Worm (Caenorhabditis elegans) whole organism, L1 larva: ENCODE results near the gene mcm-2.

Experiments used
- aly-2 ChIP-seq: fragments of 150-350 bp; optimal IDR thresholded peaks from 2 replicates; lab custom pipeline; 2014; ENCODE audit warnings: missing biosample characterization, missing genetic modification characterization
- ama-1 ChIP-seq: fragments of 150-350 bp; optimal IDR thresholded peaks from 2 replicates; lab custom pipeline; 2014
- blmp-1 ChIP-seq: fragments of 150-350 bp; optimal IDR thresholded peaks from 2 replicates; lab custom pipeline; 2014; ENCODE audit warnings: missing biosample characterization, missing genetic modification characterization
- ceh-63 ChIP-seq: fragments of 200-800 bp; sonication (Bioruptor generic); optimal IDR thresholded peaks from 2 replicates; lab custom pipeline; 2018; ENCODE audit warnings: mild to moderate bottlenecking, missing genetic modification characterization, missing compliant biosample characterization
- ceh-90 ChIP-seq: sonication (generic microtip); optimal IDR thresholded peaks from 2 replicates; lab custom pipeline; 2016; ENCODE audit warnings: missing genetic modification characterization, missing compliant biosample characterization
- ces-1 ChIP-seq: fragments of 150-350 bp; optimal IDR thresholded peaks from 2 replicates; lab custom pipeline; 2014; ENCODE audit warnings: missing biosample characterization, missing genetic modification reagents, missing genetic modification characterization
- dpl-1 ChIP-seq, 3 experiments: fragments of 150-350 bp in 2 of 3; sonication (generic microtip) in 1 of 3; optimal IDR thresholded peaks; 2 replicates each; lab custom pipeline; 2014 to 2017; ENCODE audit warnings: missing biosample characterization in 3 of 3, missing genetic modification characterization in 3 of 3, missing genetic modification reagents in 3 of 3
- dsc-1 ChIP-seq: sonication (generic microtip); optimal IDR thresholded peaks from 2 replicates; lab custom pipeline; 2016; ENCODE audit warnings: mild to moderate bottlenecking, missing genetic modification characterization, missing compliant biosample characterization
- efl-1 ChIP-seq, 4 experiments: fragments of 150-350 bp; optimal IDR thresholded peaks in 3 of 4; peaks in 1 of 4; 1 replicate in 1 of 4; 2 replicates in 3 of 4; lab custom pipeline; 2014; ENCODE audit warnings: missing biosample characterization in 2 of 4, missing genetic modification characterization in 2 of 4, missing genetic modification reagents in 2 of 4
- egl-13 ChIP-seq: sonication (generic microtip); optimal IDR thresholded peaks from 2 replicates; lab custom pipeline; 2016; ENCODE audit warnings: missing genotype, missing genetic modification reagents, missing genetic modification characterization, missing compliant biosample characterization
- fkh-4 ChIP-seq: sonication (generic microtip); optimal IDR thresholded peaks from 2 replicates; lab custom pipeline; 2016; ENCODE audit warnings: missing compliant biosample characterization, missing genetic modification characterization, borderline replicate concordance
- fos-1 ChIP-seq: fragments of 150-350 bp; optimal IDR thresholded peaks from 2 replicates; lab custom pipeline; 2014; ENCODE audit warnings: missing biosample characterization, missing genetic modification characterization
- hlh-17 ChIP-seq: fragments of 200-800 bp; sonication (Bioruptor generic); optimal IDR thresholded peaks from 2 replicates; lab custom pipeline; 2018; ENCODE audit warnings: missing genetic modification characterization, mild to moderate bottlenecking, missing compliant biosample characterization, moderate library complexity, borderline replicate concordance
- hlh-4 ChIP-seq: sonication (generic microtip); optimal IDR thresholded peaks from 2 replicates; lab custom pipeline; 2016; ENCODE audit warnings: mild to moderate bottlenecking, missing genetic modification characterization, missing compliant biosample characterization
- hpl-2 ChIP-seq: fragments of 150-350 bp; optimal IDR thresholded peaks from 2 replicates; lab custom pipeline; 2014; ENCODE audit warnings: missing biosample characterization, missing genetic modification reagents, missing genetic modification characterization
- irx-1 ChIP-seq: sonication (generic microtip); optimal IDR thresholded peaks from 2 replicates; lab custom pipeline; 2016; ENCODE audit warnings: missing genetic modification characterization, missing compliant biosample characterization
- isw-1 ChIP-seq: fragments of 200-800 bp; sonication (Bioruptor generic); IDR thresholded peaks from 2 replicates; pipeline ENCODE4 v1.3.6; 2022; ENCODE audit warnings: missing genetic modification characterization, missing compliant biosample characterization
- jun-1 ChIP-seq: fragments of 150-350 bp; optimal IDR thresholded peaks from 2 replicates; lab custom pipeline; 2014; ENCODE audit warnings: missing biosample characterization, missing genetic modification reagents, missing genetic modification characterization
- lin-15B ChIP-seq: fragments of 150-350 bp; sonication (generic microtip); optimal IDR thresholded peaks from 3 replicates; lab custom pipeline; 2014; ENCODE audit warnings: missing biosample characterization, missing genetic modification characterization
- lin-39 ChIP-seq: fragments of 150-350 bp; optimal IDR thresholded peaks from 2 replicates; lab custom pipeline; 2014; ENCODE audit warnings: missing biosample characterization, missing genetic modification reagents, missing genetic modification characterization
- lsy-2 ChIP-seq, 2 experiments: fragments of 150-350 bp; optimal IDR thresholded peaks; 2 replicates each; lab custom pipeline; 2014; ENCODE audit warnings: missing biosample characterization in 2 of 2, missing genetic modification characterization in 2 of 2
- nhr-12 ChIP-seq: sonication (generic microtip); optimal IDR thresholded peaks from 2 replicates; lab custom pipeline; 2017; ENCODE audit warnings: missing biosample characterization, missing genetic modification characterization
- nhr-19 ChIP-seq: fragments of 200-800 bp; sonication (Bioruptor generic); conservative IDR thresholded peaks from 2 replicates; pipeline ENCODE4 v1.3.6; 2022; ENCODE audit warnings: missing genetic modification characterization, missing compliant biosample characterization
- nhr-237 ChIP-seq: fragments of 150-350 bp; optimal IDR thresholded peaks from 2 replicates; lab custom pipeline; 2014; ENCODE audit warnings: missing biosample characterization, missing genetic modification characterization
- nhr-28 ChIP-seq: fragments of 150-350 bp; optimal IDR thresholded peaks from 2 replicates; lab custom pipeline; 2014; ENCODE audit warnings: missing biosample characterization, missing genetic modification characterization
- nhr-71 ChIP-seq: sonication (generic microtip); optimal IDR thresholded peaks from 2 replicates; lab custom pipeline; 2016; ENCODE audit warnings: mild to moderate bottlenecking, missing genetic modification characterization, moderate library complexity, missing compliant biosample characterization
- nhr-90 ChIP-seq: sonication (generic microtip); optimal IDR thresholded peaks from 2 replicates; lab custom pipeline; 2016; ENCODE audit warnings: mild to moderate bottlenecking, missing genetic modification characterization, missing compliant biosample characterization; ENCODE audit not compliant: poor library complexity
- pqm-1 ChIP-seq: sonication (generic microtip); optimal IDR thresholded peaks from 3 replicates; lab custom pipeline; 2017; ENCODE audit warnings: missing biosample characterization, missing genetic modification characterization
- rnt-1 ChIP-seq: sonication (generic microtip); optimal IDR thresholded peaks from 2 replicates; lab custom pipeline; 2016; ENCODE audit warnings: mild to moderate bottlenecking, missing genetic modification characterization, moderate library complexity, missing compliant biosample characterization
- snu-23 ChIP-seq: sonication (generic microtip); optimal IDR thresholded peaks from 2 replicates; lab custom pipeline; 2016; ENCODE audit warnings: missing genetic modification characterization, missing compliant biosample characterization
- sox-4 ChIP-seq: sonication (generic microtip); optimal IDR thresholded peaks from 2 replicates; lab custom pipeline; 2016; ENCODE audit warnings: missing genetic modification characterization, missing compliant biosample characterization
- sptf-1 ChIP-seq: fragments of 150-350 bp; optimal IDR thresholded peaks from 2 replicates; lab custom pipeline; 2014; ENCODE audit warnings: missing biosample characterization, missing genetic modification characterization
- tbx-2 ChIP-seq: sonication (generic microtip); optimal IDR thresholded peaks from 2 replicates; lab custom pipeline; 2016; ENCODE audit warnings: missing genetic modification characterization, missing compliant biosample characterization
- tlp-1 ChIP-seq: fragments of 150-350 bp; optimal IDR thresholded peaks from 2 replicates; lab custom pipeline; 2014; ENCODE audit warnings: missing biosample characterization, missing genetic modification characterization
- unc-30 ChIP-seq: sonication (generic microtip); optimal IDR thresholded peaks from 2 replicates; lab custom pipeline; 2017; ENCODE audit warnings: missing biosample characterization, missing genetic modification characterization
- unc-62 ChIP-seq: fragments of 150-350 bp; optimal IDR thresholded peaks from 2 replicates; lab custom pipeline; 2014; ENCODE audit warnings: missing biosample characterization, missing genetic modification reagents, missing genetic modification characterization
- unc-86 ChIP-seq: sonication (generic microtip); optimal IDR thresholded peaks from 2 replicates; lab custom pipeline; 2016; ENCODE audit warnings: missing genetic modification characterization, missing compliant biosample characterization
- unc-98 ChIP-seq: fragments of 200-800 bp; sonication (Bioruptor generic); IDR thresholded peaks from 2 replicates; pipeline ENCODE4 v1.3.6; 2022; ENCODE audit warnings: missing genetic modification characterization, missing compliant biosample characterization
- xbp-1 ChIP-seq: sonication (generic microtip); optimal IDR thresholded peaks from 2 replicates; lab custom pipeline; 2016; ENCODE audit warnings: missing genetic modification characterization, missing compliant biosample characterization

Gene mcm-2

DNA sequence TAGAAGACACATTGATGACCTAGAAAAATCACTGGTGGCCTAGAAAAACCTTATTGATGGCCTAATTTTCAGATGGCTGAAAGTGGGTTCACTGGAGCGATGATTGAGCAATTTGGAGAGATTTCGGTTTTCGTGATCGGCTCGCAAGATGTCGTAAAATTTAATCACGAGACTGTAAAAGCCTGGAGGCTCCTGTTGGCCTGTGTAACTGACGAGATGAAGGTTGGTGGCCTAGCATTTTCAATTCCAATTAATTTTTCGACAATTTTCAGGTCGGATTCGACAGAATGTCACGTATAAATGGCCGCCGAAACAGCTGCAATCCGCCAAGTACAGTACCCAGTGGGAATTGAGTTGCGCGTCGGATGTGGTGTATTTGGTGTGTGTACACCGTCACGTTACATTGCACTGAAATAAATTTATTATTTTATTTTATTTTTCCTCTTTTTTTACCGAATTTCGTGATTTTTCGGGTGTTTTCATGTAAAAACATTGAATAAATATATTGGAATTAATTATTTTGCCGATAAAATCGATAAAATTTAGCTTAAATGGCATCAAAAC, 17.0 kb upstream of the mcm-2 start, which contains the start of gene Y17G7B.12 (continued):
- TF ChIP-seq fos-1 (tag; lab: Kevin White, UChicago) (no peak), tlp-1 (tag; lab: Kevin White, UChicago) (no peak), egl-13 (tag; lab: Kevin White, UChicago) (no peak), rnt-1 (tag; lab: Kevin White, UChicago) (no peak), irx-1 (tag; lab: Kevin White, UChicago) (no peak), snu-23 (GFP tag; lab: Kevin White, UChicago) (peak; percentile 5), isw-1 (no peak)

DNA sequence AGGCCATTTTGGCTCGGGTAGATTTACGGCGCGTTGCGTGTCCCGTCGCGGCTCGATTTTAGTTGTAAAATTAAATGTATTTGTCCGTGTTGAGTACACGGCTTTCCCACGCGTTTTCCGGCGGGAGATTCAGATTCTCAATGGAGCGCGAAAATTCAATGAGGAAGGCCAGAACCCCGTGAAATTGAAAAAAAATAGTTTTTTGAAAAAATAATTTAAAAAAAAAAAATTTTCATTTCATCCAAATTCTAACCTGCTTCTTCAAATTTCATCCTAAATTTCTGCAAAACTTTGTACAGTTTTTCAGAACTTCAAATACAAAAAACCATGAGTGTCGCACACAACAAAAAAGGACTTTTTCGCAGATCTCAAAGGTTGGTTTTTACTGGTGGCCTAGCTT, 2.3 kb upstream of the mcm-2 start, which contains the start of gene glb-29:
TSS of gene glb-29 (plus strand) at position 301 of the 400 bp plus-strand sequence.
- no peak for TF ChIP-seq hlh-17
- no peak for TF ChIP-seq hpl-2 (GFP tag; lab: Kevin White, UChicago)
- TF ChIP-seq nhr-12 (tag; lab: Kevin White, UChicago): no peak
- no peak for TF ChIP-seq blmp-1 (tag; lab: Kevin White, UChicago)
- no peak for TF ChIP-seq nhr-71
- no peak for TF ChIP-seq nhr-28 (tag; lab: Kevin White, UChicago)
- TF ChIP-seq nhr-90 (tag; lab: Kevin White, UChicago): no peak
- no peak for TF ChIP-seq fkh-4 (tag; lab: Kevin White, UChicago)
- no peak for TF ChIP-seq unc-86 (tag; lab: Kevin White, UChicago)
- TF ChIP-seq snu-23 (GFP tag; lab: Kevin White, UChicago): no peak
- TF ChIP-seq dsc-1 (tag; lab: Kevin White, UChicago): no peak
- TF ChIP-seq unc-98 (GFP tag; lab: Robert Waterston, UW): no peak
- no peak for TF ChIP-seq nhr-237 (tag; lab: Kevin White, UChicago)
- no peak for TF ChIP-seq efl-1 (optimal IDR thresholded peaks at IDR 0.05; lab: Kevin White, UChicago)
- no peak for TF ChIP-seq efl-1 (GFP tag; optimal IDR thresholded peaks at IDR 0.05 in 1 of 2; lab: Kevin White, UChicago)
- no peak for TF ChIP-seq hlh-4 (tag; lab: Kevin White, UChicago)
- TF ChIP-seq lsy-2 (tag; optimal IDR thresholded peaks at IDR 0.05; lab: Kevin White, UChicago): no peak
- no peak for TF ChIP-seq ceh-63
- TF ChIP-seq isw-1: no peak

ce11 chrII:12005981-12006380, 444 bp downstream of the mcm-2 start:
- no peak for TF ChIP-seq tlp-1 (tag; lab: Kevin White, UChicago)
- TF ChIP-seq, all 84 proteins: peak for 0

- TF ChIP-seq ces-1 (no peak), sox-4 (tag; lab: Kevin White, UChicago) (no peak), unc-30 (tag; lab: Kevin White, UChicago) (no peak), dpl-1 (GFP tag; optimal IDR thresholded peaks at IDR 0.05; lab: Kevin White, UChicago) (no peak), aly-2 (tag; lab: Kevin White, UChicago) (no peak), unc-62 (no peak), jun-1 (tag; lab: Kevin White, UChicago) (no peak), ama-1 (no peak), hlh-17 (no peak), sptf-1 (tag; lab: Kevin White, UChicago) (no peak), ceh-90 (tag; lab: Kevin White, UChicago) (no peak), hlh-4 (tag; lab: Kevin White, UChicago) (no peak), tbx-2 (tag; lab: Kevin White, UChicago) (no peak), lin-39 (no peak), egl-13 (tag; lab: Kevin White, UChicago) (no peak), pqm-1 (no peak), irx-1 (tag; lab: Kevin White, UChicago) (no peak), xbp-1 (no peak), lin-15B (tag; lab: Kevin White, UChicago) (no peak), nhr-19 (GFP tag; lab: Robert Waterston, UW) (no peak)
These were observed 7.5 kb downstream of the mcm-2 start, which contains the start of gene Y17G7B.23 for ce11 chrII:11998903-11999302. TSS of gene Y17G7B.23 (plus strand) at chrII:11999203.
